Worm (Caenorhabditis elegans) whole organism, L3 larva: ENCODE measurements around the gene tbc-14.

ENCODE experiments used
- aly-2 ChIP-seq: fragments of 150-350 bp; optimal IDR thresholded peaks from 2 replicates; lab custom pipeline; 2014; ENCODE audit warnings: missing biosample characterization, missing genetic modification characterization
- ama-1 ChIP-seq: fragments of 150-350 bp; optimal IDR thresholded peaks from 2 replicates; lab custom pipeline; 2018
- ceh-16 ChIP-seq: sonication (generic microtip); optimal IDR thresholded peaks from 2 replicates; lab custom pipeline; 2017; ENCODE audit warnings: missing biosample characterization, missing genetic modification characterization
- ceh-28 ChIP-seq: fragments of 150-350 bp; optimal IDR thresholded peaks from 2 replicates; lab custom pipeline; 2014; ENCODE audit warnings: missing biosample characterization, missing genetic modification reagents, missing genetic modification characterization
- ceh-82 ChIP-seq: fragments of 150-350 bp; optimal IDR thresholded peaks from 2 replicates; lab custom pipeline; 2014; ENCODE audit warnings: missing biosample characterization, missing genetic modification characterization
- ceh-9 ChIP-seq: sonication (generic microtip); optimal IDR thresholded peaks from 2 replicates; lab custom pipeline; 2018; ENCODE audit warnings: missing biosample characterization, missing genetic modification characterization
- daf-12 ChIP-seq: fragments of 150-350 bp; optimal IDR thresholded peaks from 2 replicates; lab custom pipeline; 2014; ENCODE audit warnings: missing biosample characterization, missing genetic modification reagents, missing genetic modification characterization
- egl-5 ChIP-seq: fragments of 150-350 bp; optimal IDR thresholded peaks from 2 replicates; lab custom pipeline; 2017; ENCODE audit warnings: missing biosample characterization, missing genetic modification reagents, missing genetic modification characterization, inconsistent platforms
- elt-1 ChIP-seq: fragments of 150-350 bp; optimal IDR thresholded peaks from 2 replicates; lab custom pipeline; 2014; ENCODE audit warnings: missing biosample characterization, missing genetic modification characterization
- elt-2 ChIP-seq: sonication (generic microtip); optimal IDR thresholded peaks from 2 replicates; lab custom pipeline; 2016; ENCODE audit warnings: missing genetic modification reagents, mild to moderate bottlenecking, missing genetic modification characterization, missing compliant biosample characterization
- elt-3 ChIP-seq, 3 experiments: fragments of 150-350 bp in 1 of 3; sonication (generic microtip) in 2 of 3; optimal IDR thresholded peaks; 2 replicates in 2 of 3; 4 replicates in 1 of 3; lab custom pipeline; 2014 to 2017; ENCODE audit warnings: missing biosample characterization in 3 of 3, missing genetic modification characterization in 3 of 3
- fkh-10 ChIP-seq: sonication (generic microtip); optimal IDR thresholded peaks from 2 replicates; lab custom pipeline; 2017; ENCODE audit warnings: missing biosample characterization, missing genetic modification reagents, missing genetic modification characterization
- fos-1 ChIP-seq: fragments of 150-350 bp; optimal IDR thresholded peaks from 2 replicates; lab custom pipeline; 2014; ENCODE audit warnings: missing biosample characterization, missing genetic modification characterization
- hmg-11 ChIP-seq: sonication (generic microtip); optimal IDR thresholded peaks from 2 replicates; lab custom pipeline; 2016; ENCODE audit warnings: missing genetic modification characterization, missing compliant biosample characterization
- jun-1 ChIP-seq: fragments of 150-350 bp; optimal IDR thresholded peaks from 2 replicates; lab custom pipeline; 2014; ENCODE audit warnings: missing biosample characterization, missing genetic modification reagents, missing genetic modification characterization
- lin-15B ChIP-seq: fragments of 150-350 bp; optimal IDR thresholded peaks from 2 replicates; lab custom pipeline; 2014; ENCODE audit warnings: missing biosample characterization, missing genetic modification characterization
- lin-39 ChIP-seq: fragments of 150-350 bp; optimal IDR thresholded peaks from 2 replicates; lab custom pipeline; 2018; ENCODE audit warnings: missing biosample characterization, missing genetic modification reagents, missing genetic modification characterization
- lsy-12 ChIP-seq: sonication (generic microtip); optimal IDR thresholded peaks from 2 replicates; lab custom pipeline; 2016; ENCODE audit warnings: mild to moderate bottlenecking, missing genetic modification characterization, missing compliant biosample characterization
- mml-1 ChIP-seq: fragments of 150-350 bp; sonication (generic microtip); optimal IDR thresholded peaks from 3 replicates; lab custom pipeline; 2014; ENCODE audit warnings: missing biosample characterization, missing genetic modification characterization
- nfya-1 ChIP-seq: sonication (generic microtip); optimal IDR thresholded peaks from 2 replicates; lab custom pipeline; 2017; ENCODE audit warnings: missing genetic modification characterization, mild to moderate bottlenecking, missing compliant biosample characterization, antibody characterized with exemption, moderate library complexity; ENCODE audit not compliant: insufficient read depth
- nhr-11 ChIP-seq: fragments of 150-350 bp; optimal IDR thresholded peaks from 2 replicates; lab custom pipeline; 2014; ENCODE audit warnings: missing biosample characterization, missing genetic modification characterization
- nhr-12 ChIP-seq: fragments of 150-350 bp; optimal IDR thresholded peaks from 2 replicates; lab custom pipeline; 2014; ENCODE audit warnings: missing biosample characterization, missing genetic modification characterization
- nhr-23 ChIP-seq: fragments of 150-350 bp; optimal IDR thresholded peaks from 2 replicates; lab custom pipeline; 2014; ENCODE audit warnings: missing biosample characterization, missing genetic modification reagents, missing genetic modification characterization
- nhr-237 ChIP-seq: fragments of 150-350 bp; optimal IDR thresholded peaks from 2 replicates; lab custom pipeline; 2014; ENCODE audit warnings: missing biosample characterization, missing genetic modification characterization
- nhr-25 ChIP-seq: sonication (generic microtip); optimal IDR thresholded peaks from 2 replicates; lab custom pipeline; 2017; ENCODE audit warnings: missing biosample characterization, missing genetic modification characterization
- nhr-28 ChIP-seq: fragments of 150-350 bp; optimal IDR thresholded peaks from 2 replicates; lab custom pipeline; 2014; ENCODE audit warnings: missing biosample characterization, missing genetic modification characterization
- nhr-43 ChIP-seq: sonication (generic microtip); optimal IDR thresholded peaks from 2 replicates; lab custom pipeline; 2016; ENCODE audit warnings: mild to moderate bottlenecking, missing genetic modification characterization, missing compliant biosample characterization; ENCODE audit not compliant: poor library complexity, severe bottlenecking
- nhr-67 ChIP-seq: fragments of 150-350 bp; optimal IDR thresholded peaks from 2 replicates; lab custom pipeline; 2014; ENCODE audit warnings: missing biosample characterization, missing genetic modification characterization
- nhr-76 ChIP-seq: fragments of 150-350 bp; sonication (generic microtip); optimal IDR thresholded peaks from 5 replicates; lab custom pipeline; 2014; ENCODE audit warnings: missing biosample characterization, missing genetic modification characterization
- nhr-77 ChIP-seq: fragments of 150-350 bp; optimal IDR thresholded peaks from 2 replicates; lab custom pipeline; 2014; ENCODE audit warnings: missing biosample characterization, missing genetic modification characterization
- pha-4 ChIP-seq: fragments of 150-350 bp; optimal IDR thresholded peaks from 2 replicates; lab custom pipeline; 2014; ENCODE audit warnings: missing biosample characterization, missing genetic modification reagents, missing genetic modification characterization
- pqm-1 ChIP-seq: fragments of 150-350 bp; optimal IDR thresholded peaks from 2 replicates; lab custom pipeline; 2017; ENCODE audit warnings: missing biosample characterization, missing genetic modification characterization, inconsistent platforms
- sea-2 ChIP-seq: fragments of 150-350 bp; sonication (generic microtip); optimal IDR thresholded peaks from 4 replicates; lab custom pipeline; 2014; ENCODE audit warnings: missing biosample characterization, missing genetic modification reagents, missing genetic modification characterization
- skn-1 ChIP-seq: fragments of 150-350 bp; optimal IDR thresholded peaks from 2 replicates; lab custom pipeline; 2014; ENCODE audit warnings: missing biosample characterization, missing genetic modification characterization
- snpc-4 ChIP-seq: fragments of 150-350 bp; optimal IDR thresholded peaks from 2 replicates; lab custom pipeline; 2014; ENCODE audit warnings: missing biosample characterization, missing genetic modification characterization
- tbx-2 ChIP-seq: sonication (generic microtip); optimal IDR thresholded peaks from 2 replicates; lab custom pipeline; 2016; ENCODE audit warnings: mild to moderate bottlenecking, missing genetic modification characterization, missing compliant biosample characterization
- unc-39 ChIP-seq: sonication (generic microtip); optimal IDR thresholded peaks from 4 replicates; lab custom pipeline; 2017; ENCODE audit warnings: missing biosample characterization, missing genetic modification characterization
- unc-62 ChIP-seq: fragments of 150-350 bp; sonication (generic microtip); optimal IDR thresholded peaks from 4 replicates; lab custom pipeline; 2014; ENCODE audit warnings: missing biosample characterization, missing genetic modification reagents, missing genetic modification characterization
- zag-1 ChIP-seq: fragments of 150-350 bp; optimal IDR thresholded peaks from 2 replicates; lab custom pipeline; 2014; ENCODE audit warnings: missing biosample characterization, missing genetic modification characterization
- ztf-11 ChIP-seq: fragments of 150-350 bp; optimal IDR thresholded peaks from 2 replicates; lab custom pipeline; 2014; ENCODE audit warnings: missing biosample characterization, missing genetic modification characterization
- ztf-4 ChIP-seq: fragments of 150-350 bp; optimal IDR thresholded peaks from 2 replicates; lab custom pipeline; 2014; ENCODE audit warnings: missing biosample characterization, missing genetic modification characterization

Gene tbc-14

ce11 chrII:13479424-13479823, 32.0 kb upstream of the tbc-14 start:
- no peak for TF ChIP-seq lin-15B
- no peak for TF ChIP-seq egl-5 (tag; lab: Kevin White, UChicago)
- TF ChIP-seq ama-1, result no peak
- no peak for TF ChIP-seq ztf-4
- no peak for TF ChIP-seq daf-12 (tag; lab: Kevin White, UChicago)
- no peak for TF ChIP-seq nhr-67 (tag; lab: Kevin White, UChicago)
- no peak for TF ChIP-seq nhr-28
- no peak for TF ChIP-seq elt-2 (tag; lab: Kevin White, UChicago)
- TF ChIP-seq lsy-12, result no peak
- no peak for TF ChIP-seq nhr-76 (tag; lab: Kevin White, UChicago)
- TF ChIP-seq nhr-25 (tag; lab: Kevin White, UChicago), result no peak
- TF ChIP-seq nhr-77, result no peak
- TF ChIP-seq nhr-23 (tag; lab: Kevin White, UChicago), result no peak
- no peak for TF ChIP-seq nhr-12
- TF ChIP-seq lin-39, result no peak
- TF ChIP-seq jun-1 (tag; lab: Kevin White, UChicago), result no peak

- peak; percentile 65 for TF ChIP-seq hmg-11
- TF ChIP-seq sea-2 (GFP tag; lab: Kevin White, UChicago), result no peak
- no peak for TF ChIP-seq pha-4 (tag; lab: Kevin White, UChicago)
- TF ChIP-seq daf-12 (tag; lab: Kevin White, UChicago), result no peak
- TF ChIP-seq lin-15B, result peak; percentile 82
- TF ChIP-seq snpc-4 (tag; lab: Kevin White, UChicago), result peak; percentile 67
- no peak for TF ChIP-seq nhr-43 (tag; lab: Kevin White, UChicago)
- TF ChIP-seq ztf-11, result no peak
- peak; percentile 12 for TF ChIP-seq lin-39
- peak; percentile 36 for TF ChIP-seq nhr-23 (tag; lab: Kevin White, UChicago)
- TF ChIP-seq nhr-28, result no peak
- no peak for TF ChIP-seq ama-1
- no peak for TF ChIP-seq nhr-76 (tag; lab: Kevin White, UChicago)
- peak; percentile 23 for TF ChIP-seq elt-2 (tag; lab: Kevin White, UChicago)
- TF ChIP-seq ceh-9 (tag; lab: Kevin White, UChicago), result no peak
- no peak for TF ChIP-seq ceh-28 (tag; lab: Kevin White, UChicago)
- TF ChIP-seq pqm-1 (tag; lab: Kevin White, UChicago), result no peak
- TF ChIP-seq nhr-12, result no peak
- no peak for TF ChIP-seq elt-1 (tag; lab: Kevin White, UChicago)
- peak; percentile 59 for TF ChIP-seq nfya-1 (tag; lab: Kevin White, UChicago)
- no peak for TF ChIP-seq skn-1
- TF ChIP-seq unc-39 (tag; lab: Kevin White, UChicago), result no peak
- TF ChIP-seq nhr-11, result no peak
- no peak for TF ChIP-seq nhr-25 (tag; lab: Kevin White, UChicago)
- TF ChIP-seq mml-1 (tag; lab: Kevin White, UChicago), result no peak
- TF ChIP-seq aly-2 (tag; lab: Kevin White, UChicago), result no peak
- no peak for TF ChIP-seq tbx-2
- TF ChIP-seq ztf-4, result no peak
- no peak for TF ChIP-seq nhr-77
Observed at ce11 chrII:13477230-13477629, 29.8 kb upstream of the tbc-14 start.

ce11 chrII:13472101-13472500, 24.7 kb upstream of the tbc-14 start, which contains the start of gene E01G4.5:
TSS of gene E01G4.5 (plus strand) at chrII:13472401.
- TF ChIP-seq nhr-237 (tag; lab: Kevin White, UChicago) (no peak), ztf-4 (no peak), nhr-11 (no peak), ztf-11 (no peak), fkh-10 (no peak), unc-62 (GFP tag; lab: Kevin White, UChicago) (no peak), nhr-76 (tag; lab: Kevin White, UChicago) (no peak), jun-1 (tag; lab: Kevin White, UChicago) (no peak), elt-3 (tag; optimal IDR thresholded peaks at IDR 0.05; lab: Kevin White, UChicago) (no peak), ceh-16 (tag; lab: Kevin White, UChicago) (no peak), nhr-25 (tag; lab: Kevin White, UChicago) (no peak), lin-15B (no peak)
- TF ChIP-seq, all 47 proteins: peak for 0

ce11 chrII:13470655-13471054, 23.3 kb upstream of the tbc-14 start:
- TF ChIP-seq pha-4 (tag; lab: Kevin White, UChicago) (no peak), zag-1 (tag; lab: Kevin White, UChicago) (no peak), nhr-25 (tag; lab: Kevin White, UChicago) (no peak), jun-1 (tag; lab: Kevin White, UChicago) (no peak), hmg-11 (no peak), unc-62 (GFP tag; lab: Kevin White, UChicago) (no peak), fos-1 (tag; lab: Kevin White, UChicago) (no peak), nhr-76 (tag; lab: Kevin White, UChicago) (no peak), lin-39 (no peak), ceh-82 (tag; lab: Kevin White, UChicago) (no peak)
